Fruit fly (Drosophila melanogaster) whole organism, embryonic: Measurements from ENCODE around the gene CG3091.

Experiments
- Atf6 ChIP-seq: fragments of 200-800 bp; sonication (Bioruptor generic); IDR thresholded peaks from 2 replicates; pipeline ENCODE4 v1.3.6; 2022; ENCODE audit warnings: missing biosample characterization, missing genetic modification characterization
- B-H1 ChIP-seq: fragments of 200-800 bp; sonication (Bioruptor generic); IDR thresholded peaks from 3 replicates; pipeline ENCODE4 v1.3.6; 2022; ENCODE audit warnings: missing biosample characterization, missing genetic modification characterization
- BEAF-32 ChIP-seq: fragments of 200-800 bp; sonication (Bioruptor generic); optimal IDR thresholded peaks from 3 replicates; lab custom pipeline; 2017; ENCODE audit warnings: missing biosample characterization, missing genetic modification characterization, mild to moderate bottlenecking, moderate library complexity, missing genetic modification reagents
- BtbVII ChIP-seq: fragments of 200-800 bp; sonication (Bioruptor generic); optimal IDR thresholded peaks from 3 replicates; lab custom pipeline; 2017; ENCODE audit warnings: missing biosample characterization, mild to moderate bottlenecking, missing genetic modification characterization
- CG10654 ChIP-seq: fragments of 200-800 bp; sonication (Bioruptor generic); optimal IDR thresholded peaks from 2 replicates; lab custom pipeline; 2016; ENCODE audit warnings: missing biosample characterization, missing genetic modification characterization
- CG11093 ChIP-seq: fragments of 200-800 bp; sonication (Bioruptor generic); IDR thresholded peaks from 3 replicates; pipeline ENCODE4 v1.3.6; 2022; ENCODE audit warnings: missing biosample characterization, missing genetic modification characterization
- CG11247 ChIP-seq: fragments of 200-800 bp; sonication (Bioruptor generic); IDR thresholded peaks from 2 replicates; pipeline ENCODE4 v1.3.6; 2022; ENCODE audit warnings: missing biosample characterization, missing genetic modification characterization
- CG12071 ChIP-seq: fragments of 200-800 bp; sonication (Bioruptor generic); optimal IDR thresholded peaks from 3 replicates; lab custom pipeline; 2018; ENCODE audit warnings: missing biosample characterization, mild to moderate bottlenecking, missing genetic modification characterization
- CG1233 ChIP-seq: fragments of 200-800 bp; sonication (Bioruptor generic); optimal IDR thresholded peaks from 4 replicates; lab custom pipeline; 2018; ENCODE audit warnings: missing biosample characterization, mild to moderate bottlenecking, missing genetic modification characterization
- CG14050 ChIP-seq: fragments of 200-800 bp; sonication (Bioruptor generic); IDR thresholded peaks from 3 replicates; pipeline ENCODE4 v1.3.6; 2022; ENCODE audit warnings: missing biosample characterization, missing genetic modification characterization
- CG14860 ChIP-seq: fragments of 200-800 bp; sonication (Bioruptor generic); IDR thresholded peaks from 3 replicates; pipeline ENCODE4 v1.3.6; 2022; ENCODE audit warnings: missing biosample characterization, missing genetic modification characterization; ENCODE audit not compliant: partially characterized antibody
- CG15269 ChIP-seq: fragments of 200-800 bp; sonication (Bioruptor generic); optimal IDR thresholded peaks from 2 replicates; lab custom pipeline; 2018; ENCODE audit warnings: missing biosample characterization, mild to moderate bottlenecking, missing genetic modification characterization, moderate library complexity
- CG16813 ChIP-seq: fragments of 200-800 bp; sonication (Bioruptor generic); IDR thresholded peaks from 3 replicates; pipeline ENCODE4 v1.3.6; 2022; ENCODE audit warnings: missing biosample characterization, missing genetic modification characterization; ENCODE audit not compliant: partially characterized antibody
- CG18619 ChIP-seq: fragments of 200-800 bp; sonication (Bioruptor generic); optimal IDR thresholded peaks from 3 replicates; lab custom pipeline; 2017; ENCODE audit warnings: missing biosample characterization, mild to moderate bottlenecking, missing genetic modification characterization
- CG3726 ChIP-seq: fragments of 200-800 bp; sonication (Bioruptor generic); IDR thresholded peaks from 3 replicates; pipeline ENCODE4, ENCODE4 v1.3.6; 2022; ENCODE audit warnings: missing biosample characterization, missing genetic modification characterization
- CG7271 ChIP-seq: fragments of 200-800 bp; sonication (Bioruptor generic); optimal IDR thresholded peaks from 2 replicates; lab custom pipeline; 2018; ENCODE audit warnings: missing biosample characterization, mild to moderate bottlenecking, missing genetic modification characterization, moderate library complexity
- CG7372 ChIP-seq: fragments of 200-800 bp; sonication (Bioruptor generic); IDR thresholded peaks from 2 replicates; pipeline ENCODE4 v1.3.6; 2022; ENCODE audit warnings: missing biosample characterization, missing genetic modification characterization
- CG7786 ChIP-seq: fragments of 200-800 bp; sonication (Bioruptor generic); optimal IDR thresholded peaks from 2 replicates; lab custom pipeline; 2016; ENCODE audit warnings: missing biosample characterization, missing genetic modification characterization
- CG8359 ChIP-seq: fragments of 200-800 bp; sonication (Bioruptor generic); optimal IDR thresholded peaks from 2 replicates; lab custom pipeline; 2017; ENCODE audit warnings: missing biosample characterization, mild to moderate bottlenecking, missing genetic modification characterization, borderline replicate concordance
- CG9797 ChIP-seq: fragments of 200-800 bp; sonication (Bioruptor generic); optimal IDR thresholded peaks from 3 replicates; lab custom pipeline; 2018; ENCODE audit warnings: missing biosample characterization, mild to moderate bottlenecking, missing genetic modification characterization
- CTCF ChIP-seq: fragments of 200-800 bp; sonication (Bioruptor generic); optimal IDR thresholded peaks from 2 replicates; lab custom pipeline; 2017; ENCODE audit warnings: missing biosample characterization, mild to moderate bottlenecking, missing genetic modification characterization, moderate library complexity
- Dll ChIP-seq: fragments of 200-800 bp; sonication (Bioruptor generic); IDR thresholded peaks from 4 replicates; pipeline ENCODE4 v1.3.6; 2022; ENCODE audit warnings: missing biosample characterization, missing genetic modification characterization; ENCODE audit not compliant: partially characterized antibody
- Dp ChIP-seq: fragments of 200-800 bp; sonication (Bioruptor generic); optimal IDR thresholded peaks from 2 replicates; lab custom pipeline; 2018; ENCODE audit warnings: missing biosample characterization, mild to moderate bottlenecking, missing genetic modification characterization, moderate library complexity
- E2f2 ChIP-seq: fragments of 200-800 bp; sonication (Bioruptor generic); IDR thresholded peaks from 2 replicates; pipeline ENCODE4 v1.3.6; 2022; ENCODE audit warnings: missing biosample characterization, missing genetic modification characterization
- HHEX ChIP-seq: fragments of 200-800 bp; sonication (Bioruptor generic); optimal IDR thresholded peaks from 3 replicates; lab custom pipeline; 2017; ENCODE audit warnings: missing biosample characterization, mild to moderate bottlenecking, missing genetic modification characterization, missing genetic modification reagents
- HLH4C ChIP-seq: fragments of 200-800 bp; sonication (Bioruptor generic); IDR thresholded peaks from 3 replicates; pipeline ENCODE4 v1.3.6; 2022; ENCODE audit warnings: missing biosample characterization, missing genetic modification characterization; ENCODE audit not compliant: partially characterized antibody
- Hr51 ChIP-seq, 2 experiments: fragments of 200-800 bp; sonication (Bioruptor generic); optimal IDR thresholded peaks; 2 replicates in 1 of 2; 3 replicates in 1 of 2; lab custom pipeline; 2016 to 2018; ENCODE audit warnings: missing biosample characterization in 2 of 2, missing genetic modification characterization in 2 of 2, mild to moderate bottlenecking in 1 of 2, moderate library complexity in 1 of 2
- Jarid2 ChIP-seq: fragments of 200-800 bp; sonication (Bioruptor generic); optimal IDR thresholded peaks from 3 replicates; lab custom pipeline; 2017; ENCODE audit warnings: mild to moderate bottlenecking, missing biosample characterization, missing genetic modification reagents, missing genetic modification characterization
- MBD-R2 ChIP-seq: fragments of 200-800 bp; sonication (Bioruptor generic); IDR thresholded peaks from 2 replicates; pipeline ENCODE4 v1.3.6; 2022; ENCODE audit warnings: missing biosample characterization, missing genetic modification characterization
- Med ChIP-seq: fragments of 200-800 bp; sonication (Bioruptor generic); peaks from one replicate; lab custom pipeline; 2016; ENCODE audit warnings: missing biosample characterization, missing genetic modification characterization, mild to moderate bottlenecking, inconsistent platforms, moderate library complexity
- Mes4 ChIP-seq: fragments of 200-800 bp; sonication (Bioruptor generic); optimal IDR thresholded peaks from 2 replicates; lab custom pipeline; 2016; ENCODE audit warnings: missing biosample characterization, missing genetic modification characterization
- Ravus ChIP-seq: fragments of 200-800 bp; sonication (Bioruptor generic); IDR thresholded peaks from 2 replicates; pipeline ENCODE4 v1.3.6; 2022; ENCODE audit warnings: missing biosample characterization, missing genetic modification characterization
- Side ChIP-seq: fragments of 200-800 bp; sonication (Bioruptor generic); optimal IDR thresholded peaks from 2 replicates; lab custom pipeline; 2016; ENCODE audit warnings: missing biosample characterization, missing genetic modification characterization
- ato ChIP-seq: fragments of 200-800 bp; sonication (Bioruptor generic); IDR thresholded peaks from 2 replicates; pipeline ENCODE4 v1.3.6; 2022; ENCODE audit warnings: missing biosample characterization, missing genetic modification characterization; ENCODE audit not compliant: partially characterized antibody
- bbx ChIP-seq: fragments of 200-800 bp; sonication (Bioruptor generic); IDR thresholded peaks from 2 replicates; pipeline ENCODE4 v1.3.6; 2022; ENCODE audit warnings: missing biosample characterization, missing genetic modification characterization; ENCODE audit not compliant: partially characterized antibody
- crol ChIP-seq: fragments of 200-800 bp; sonication (Bioruptor generic); IDR thresholded peaks from 2 replicates; pipeline ENCODE4 v1.3.6; 2022; ENCODE audit warnings: missing biosample characterization, missing genetic modification characterization
- dati ChIP-seq: fragments of 200-800 bp; sonication (Bioruptor generic); IDR thresholded peaks from 2 replicates; pipeline ENCODE4 v1.3.6; 2022; ENCODE audit warnings: missing biosample characterization, missing genetic modification characterization
- disco-r ChIP-seq: fragments of 200-800 bp; sonication (Bioruptor generic); optimal IDR thresholded peaks from 2 replicates; lab custom pipeline; 2016; ENCODE audit warnings: missing biosample characterization, missing genetic modification characterization
- fd96Cb ChIP-seq: fragments of 200-800 bp; sonication (Bioruptor generic); optimal IDR thresholded peaks from 2 replicates; lab custom pipeline; 2018; ENCODE audit warnings: missing biosample characterization, mild to moderate bottlenecking, missing genetic modification characterization, moderate library complexity
- maf-S ChIP-seq: fragments of 200-800 bp; sonication (Bioruptor generic); optimal IDR thresholded peaks from 2 replicates; lab custom pipeline; 2016; ENCODE audit warnings: missing biosample characterization, missing genetic modification characterization
- pzg ChIP-seq: fragments of 200-800 bp; sonication (Bioruptor generic); optimal IDR thresholded peaks from 3 replicates; lab custom pipeline; 2018; ENCODE audit warnings: missing biosample characterization, mild to moderate bottlenecking, missing genetic modification characterization, moderate library complexity
- sens ChIP-seq: fragments of 200-800 bp; sonication (Bioruptor generic); peaks from one replicate; lab custom pipeline; 2016; ENCODE audit warnings: missing biosample characterization, missing genetic modification characterization
- slou ChIP-seq: fragments of 200-800 bp; sonication (Bioruptor generic); optimal IDR thresholded peaks from 3 replicates; lab custom pipeline; 2016; ENCODE audit warnings: missing biosample characterization, missing genetic modification characterization
- sna ChIP-seq: fragments of 200-800 bp; sonication (Bioruptor generic); IDR thresholded peaks from 2 replicates; pipeline ENCODE4 v1.3.6; 2022; ENCODE audit warnings: missing biosample characterization, missing genetic modification characterization; ENCODE audit not compliant: partially characterized antibody
- sr ChIP-seq: fragments of 200-800 bp; sonication (Bioruptor generic); IDR thresholded peaks from 3 replicates; pipeline ENCODE4 v1.3.6; 2022; ENCODE audit warnings: missing biosample characterization, missing genetic modification characterization
- tgo ChIP-seq: fragments of 200-800 bp; sonication (Bioruptor generic); IDR thresholded peaks from 3 replicates; pipeline ENCODE4 v1.3.6; 2022; ENCODE audit warnings: missing biosample characterization, missing genetic modification characterization
- tna ChIP-seq: fragments of 200-800 bp; sonication (Bioruptor generic); IDR thresholded peaks from 2 replicates; pipeline ENCODE4 v1.3.6; 2022; ENCODE audit warnings: missing biosample characterization, missing genetic modification characterization; ENCODE audit not compliant: partially characterized antibody
- trem ChIP-seq: fragments of 200-800 bp; optimal IDR thresholded peaks from 3 replicates; lab custom pipeline; 2019; ENCODE audit warnings: missing biosample characterization, mild to moderate bottlenecking, missing genetic modification characterization, moderate library complexity
- unc-4 ChIP-seq: fragments of 200-800 bp; sonication (Bioruptor generic); IDR thresholded peaks from 2 replicates; pipeline ENCODE4 v1.3.6; 2022; ENCODE audit warnings: missing biosample characterization, missing genetic modification characterization; ENCODE audit not compliant: partially characterized antibody
- yki ChIP-seq: fragments of >200 bp; optimal IDR thresholded peaks from 3 replicates; lab custom pipeline; 2018
- z ChIP-seq: fragments of 200-800 bp; sonication (Bioruptor generic); IDR thresholded peaks from 3 replicates; pipeline ENCODE4 v1.3.6; 2022; ENCODE audit warnings: missing biosample characterization, missing genetic modification characterization

The CG3091 gene

dm6 chrX:2241842-2242241 lies 12.2 kb downstream of the CG3091 start, which contains the start of gene kz (continued):
- TF ChIP-seq CG15269 (tag; lab: Kevin White, UChicago) (no peak), B-H1 (GFP tag; lab: Robert Waterston, UW) (no peak), tna (GFP tag; lab: Robert Waterston, UW) (peak; percentile 99), Ravus (no peak), BtbVII (GFP tag; lab: Kevin White, UChicago) (no peak), trem (tag; lab: Kevin White, UChicago) (no peak), CG18619 (GFP tag; lab: Kevin White, UChicago) (no peak), CG7372 (GFP tag; lab: Robert Waterston, UW) (no peak), dati (no peak), maf-S (GFP tag; lab: Kevin White, UChicago) (no peak), disco-r (GFP tag; lab: Kevin White, UChicago) (no peak), CG11247 (GFP tag; lab: Robert Waterston, UW) (no peak), z (no peak), ato (GFP tag; lab: Robert Waterston, UW) (peak; percentile 97), HHEX (GFP tag; lab: Kevin White, UChicago) (no peak), CG3726 (no peak), CTCF (GFP tag; lab: Kevin White, UChicago) (no peak), Atf6 (GFP tag; lab: Robert Waterston, UW) (no peak), CG8359 (GFP tag; lab: Kevin White, UChicago) (no peak), Jarid2 (GFP tag; lab: Kevin White, UChicago) (no peak), fd96Cb (tag; lab: Kevin White, UChicago) (no peak), tgo (GFP tag; lab: Robert Waterston, UW) (no peak), Hr51 (GFP tag; optimal IDR thresholded peaks at IDR 0.05; lab: Kevin White, UChicago) (no peak), MBD-R2 (GFP tag; lab: Robert Waterston, UW) (peak; percentile 93), sens (GFP tag; lab: Kevin White, UChicago) (peak; percentile 64)

- TF ChIP-seq CG11093 (GFP tag; lab: Robert Waterston, UW) (no peak), slou (GFP tag; lab: Kevin White, UChicago) (no peak), HLH4C (GFP tag; lab: Robert Waterston, UW) (peak; percentile 50), CG7786 (GFP tag; lab: Kevin White, UChicago) (no peak), BEAF-32 (GFP tag; lab: Kevin White, UChicago) (peak; percentile 57), pzg (GFP tag; lab: Kevin White, UChicago) (peak; percentile 49), E2f2 (peak; percentile 74), CG1233 (GFP tag; lab: Kevin White, UChicago) (no peak), Dp (GFP tag; lab: Kevin White, UChicago) (peak; percentile 70), Dll (GFP tag; lab: Robert Waterston, UW) (peak; percentile 56; the same call in 1 of the 4 replicates), CG7271 (no peak), Mes4 (GFP tag; lab: Kevin White, UChicago) (no peak), CG14860 (GFP tag; lab: Robert Waterston, UW) (peak; percentile 24; the same call in 1 of the 3 replicates), Med (peak; percentile 28), CG16813 (GFP tag; lab: Robert Waterston, UW) (peak; percentile 55), CG14050 (GFP tag; lab: Robert Waterston, UW) (no peak), CG9797 (GFP tag; lab: Kevin White, UChicago) (peak; percentile 34), CG12071 (no peak), yki (no peak), sr (GFP tag; lab: Robert Waterston, UW) (no peak), CG10654 (GFP tag; lab: Kevin White, UChicago) (no peak), unc-4 (GFP tag; lab: Robert Waterston, UW) (peak; percentile 65), crol (GFP tag; lab: Robert Waterston, UW) (peak; percentile 89), Side (GFP tag; lab: Kevin White, UChicago) (no peak), bbx (peak; percentile 58), sna (GFP tag; lab: Robert Waterston, UW) (0 out of 2 replicates have a peak, but pooled peaks have one; percentile 41)
These were observed 28.9 kb downstream of the CG3091 start, which contains the start of gene pcx for dm6 chrX:2225138-2225537. Gene pcx (plus strand): TSS chrX:2225296.
